Worm (Caenorhabditis elegans) whole organism, L4/young adult: ENCODE measurements around the gene srdh-1.

Experiments used
- W03F9.2 ChIP-seq: fragments of 150-350 bp; optimal IDR thresholded peaks from 2 replicates; lab custom pipeline; 2014; ENCODE audit warnings: missing biosample characterization, missing genetic modification characterization
- dao-5 ChIP-seq: sonication (generic microtip); optimal IDR thresholded peaks from 2 replicates; lab custom pipeline; 2016; ENCODE audit warnings: missing genotype, missing genetic modification characterization, moderate library complexity, missing compliant biosample characterization
- him-1 ChIP-seq: sonication (generic microtip); optimal IDR thresholded peaks from 2 replicates; lab custom pipeline; 2016; ENCODE audit warnings: missing genotype, missing genetic modification reagents, missing genetic modification characterization, missing compliant biosample characterization

ce11 chrII:8269855-8270647 lies 5.6 kb downstream of the srdh-1 start, which contains the start of gene tdc-1:
- no peak for TF ChIP-seq dao-5 (tag; lab: Kevin White, UChicago)
- no peak for TF ChIP-seq him-1 (tag; lab: Kevin White, UChicago)
- TF ChIP-seq W03F9.2 (tag; lab: Kevin White, UChicago) = no peak
